Fruit fly (Drosophila melanogaster) whole organism, wandering third instar larva: Measurements from ENCODE around the gene TM9SF3.

Experiments
- Abd-B ChIP-seq: fragments of >200 bp; optimal IDR thresholded peaks from 2 replicates; lab custom pipeline; 2017; ENCODE audit warnings: missing biosample characterization, missing genetic modification characterization
- CG32264 ChIP-seq: fragments of 200-800 bp; sonication (Bioruptor generic); optimal IDR thresholded peaks from 2 replicates; lab custom pipeline; 2016; ENCODE audit warnings: missing biosample characterization, missing genetic modification characterization
- CG9705 ChIP-seq: fragments of 200-800 bp; sonication (Bioruptor generic); optimal IDR thresholded peaks from 2 replicates; lab custom pipeline; 2018; ENCODE audit warnings: missing biosample characterization, mild to moderate bottlenecking, missing genetic modification characterization
- CrebA ChIP-seq: fragments of 200-800 bp; sonication (Bioruptor generic); optimal IDR thresholded peaks from 2 replicates; lab custom pipeline; 2016; ENCODE audit warnings: missing biosample characterization, mild to moderate bottlenecking, missing genetic modification characterization, borderline replicate concordance
- Dfd ChIP-seq: fragments of >200 bp; optimal IDR thresholded peaks from 2 replicates; lab custom pipeline; 2017; ENCODE audit warnings: missing biosample characterization, missing genetic modification characterization
- Dif ChIP-seq: fragments of 200-275, 200-300 bp; sonication (Bioruptor generic); optimal IDR thresholded peaks from 2 replicates; lab custom pipeline; 2018; ENCODE audit warnings: missing biosample characterization, missing genetic modification characterization; ENCODE audit not compliant: partially characterized antibody
- GATAd ChIP-seq: sonication (Bioruptor generic); optimal IDR thresholded peaks from 2 replicates; lab custom pipeline; 2016; ENCODE audit warnings: missing biosample characterization, missing genetic modification characterization
- HLH106 ChIP-seq: fragments of 200-800 bp; optimal IDR thresholded peaks from 3 replicates; lab custom pipeline; 2019; ENCODE audit warnings: missing biosample characterization, mild to moderate bottlenecking, missing genetic modification characterization, moderate library complexity
- Jra ChIP-seq: sonication (Bioruptor generic); optimal IDR thresholded peaks from 2 replicates; lab custom pipeline; 2016; ENCODE audit warnings: missing biosample characterization, missing genetic modification characterization
- Mio ChIP-seq: sonication (Bioruptor generic); optimal IDR thresholded peaks from 2 replicates; lab custom pipeline; 2016; ENCODE audit warnings: missing biosample characterization, missing genetic modification characterization
- Myc ChIP-seq: fragments of >200 bp; optimal IDR thresholded peaks from 2 replicates; lab custom pipeline; 2017
- N ChIP-seq: fragments of >200 bp; optimal IDR thresholded peaks from 2 replicates; lab custom pipeline; 2018; ENCODE audit warnings: missing biosample characterization, missing external identifiers, missing genetic modification characterization
- OdsH ChIP-seq: fragments of 200-800 bp; sonication (Bioruptor generic); optimal IDR thresholded peaks from 2 replicates; lab custom pipeline; 2016; ENCODE audit warnings: missing biosample characterization, mild to moderate bottlenecking, missing genetic modification characterization
- Sp1 ChIP-seq: fragments of 200-800 bp; sonication (Bioruptor generic); optimal IDR thresholded peaks from 3 replicates; lab custom pipeline; 2019; ENCODE audit warnings: missing biosample characterization, mild to moderate bottlenecking, missing genetic modification characterization, moderate library complexity
- Vsx2 ChIP-seq: fragments of 200-300, 225-300 bp; sonication (Bioruptor generic); optimal IDR thresholded peaks from 2 replicates; lab custom pipeline; 2018; ENCODE audit warnings: missing biosample characterization, missing genetic modification characterization; ENCODE audit not compliant: partially characterized antibody
- br ChIP-seq: fragments of 200-800 bp; sonication (Bioruptor generic); optimal IDR thresholded peaks from 2 replicates; lab custom pipeline; 2016; ENCODE audit warnings: missing biosample characterization, missing genetic modification characterization
- brk ChIP-seq: fragments of 200-800 bp; sonication (Bioruptor generic); optimal IDR thresholded peaks from 2 replicates; lab custom pipeline; 2016; ENCODE audit warnings: missing biosample characterization, mild to moderate bottlenecking, missing genetic modification characterization
- dl ChIP-seq, 2 experiments: fragments of 175-275, 200-275 bp in 1 of 2; fragments of 200-275 bp in 1 of 2; sonication (Bioruptor generic); optimal IDR thresholded peaks; lab custom pipeline; 2018; ENCODE audit warnings: mild to moderate bottlenecking in 2 of 2, missing biosample characterization in 2 of 2, missing genetic modification characterization in 2 of 2, moderate library complexity in 2 of 2; ENCODE audit not compliant: partially characterized antibody in 2 of 2, insufficient read depth in 1 of 2
- dmrt93B ChIP-seq: fragments of 200-800 bp; sonication (Bioruptor generic); optimal IDR thresholded peaks from 2 replicates; lab custom pipeline; 2018; ENCODE audit warnings: missing biosample characterization, mild to moderate bottlenecking, missing genetic modification characterization
- dsf ChIP-seq: sonication (Bioruptor generic); optimal IDR thresholded peaks from 2 replicates; lab custom pipeline; 2016; ENCODE audit warnings: missing biosample characterization, missing genetic modification characterization, borderline replicate concordance
- foxo ChIP-seq, 2 experiments: fragments of 200-800 bp; sonication (Bioruptor generic); optimal IDR thresholded peaks; 2 replicates in 1 of 2; 3 replicates in 1 of 2; lab custom pipeline; 2016 to 2017; ENCODE audit warnings: missing biosample characterization in 2 of 2, missing genetic modification characterization in 2 of 2
- fru ChIP-seq: fragments of 200-800 bp; sonication (Bioruptor generic); optimal IDR thresholded peaks from 3 replicates; lab custom pipeline; 2016; ENCODE audit warnings: missing biosample characterization, mild to moderate bottlenecking, missing genetic modification characterization
- lola ChIP-seq: fragments of >200 bp; optimal IDR thresholded peaks from 2 replicates; lab custom pipeline; 2017; ENCODE audit warnings: missing biosample characterization, missing genetic modification characterization
- pan ChIP-seq: fragments of >200 bp; optimal IDR thresholded peaks from 2 replicates; lab custom pipeline; 2017
- rgr ChIP-seq: fragments of 200-800 bp; sonication (Bioruptor generic); optimal IDR thresholded peaks from 3 replicates; lab custom pipeline; 2016; ENCODE audit warnings: missing biosample characterization, mild to moderate bottlenecking, missing genetic modification characterization
- sage ChIP-seq: fragments of 200-800 bp; sonication (Bioruptor generic); optimal IDR thresholded peaks from 2 replicates; lab custom pipeline; 2016; ENCODE audit warnings: missing biosample characterization, mild to moderate bottlenecking, missing genetic modification characterization
- tai ChIP-seq: sonication (Bioruptor generic); optimal IDR thresholded peaks from 2 replicates; lab custom pipeline; 2016; ENCODE audit warnings: missing biosample characterization, missing genetic modification characterization

The TM9SF3 gene

dm6 chr3L:5611732-5612250 lies 8.0 kb upstream of the TM9SF3 start (continued):
- peak; percentile 82 for TF ChIP-seq dmrt93B
- peak in 1 of 2 experiments; percentile 27 for TF ChIP-seq dl (GFP tag; optimal IDR thresholded peaks at IDR 0.05; lab: Kevin White, UChicago; ENCODE audit: insufficient read depth in 1 of 2, partially characterized antibody in 2 of 2)
- TF ChIP-seq Sp1 (GFP tag; lab: Kevin White, UChicago): peak; percentile 96
- TF ChIP-seq Jra: peak; percentile 68
- TF ChIP-seq CrebA (GFP tag; lab: Kevin White, UChicago): peak; percentile 60

dm6 chr3L:5610582-5610981 lies 6.8 kb upstream of the TM9SF3 start:
- TF ChIP-seq fru (GFP tag; lab: Kevin White, UChicago) (no peak), brk (no peak), dmrt93B (no peak), OdsH (GFP tag; lab: Kevin White, UChicago) (no peak), Dif (GFP tag; lab: Kevin White, UChicago) (peak; percentile 34)
- TF ChIP-seq, all 38 proteins: peak for 1

- no peak for TF ChIP-seq CG32264 (GFP tag; lab: Kevin White, UChicago)
- no peak for TF ChIP-seq foxo (GFP tag; optimal IDR thresholded peaks at IDR 0.05; lab: Kevin White, UChicago)
- TF ChIP-seq CG9705 (GFP tag; lab: Kevin White, UChicago): no peak
- no peak for TF ChIP-seq lola
- TF ChIP-seq N (GFP tag; lab: Kevin White, UChicago): no peak
- no peak for TF ChIP-seq dsf (GFP tag; lab: Kevin White, UChicago)
- no peak for TF ChIP-seq brk
- no peak for TF ChIP-seq GATAd (GFP tag; lab: Kevin White, UChicago)
- TF ChIP-seq rgr (GFP tag; lab: Kevin White, UChicago): no peak
- TF ChIP-seq Dif (GFP tag; lab: Kevin White, UChicago): no peak
Observed at dm6 chr3L:5609493-5609892, 5.7 kb upstream of the TM9SF3 start.

- TF ChIP-seq Vsx2 (GFP tag; lab: Kevin White, UChicago) (no peak), N (GFP tag; lab: Kevin White, UChicago) (no peak), fru (GFP tag; lab: Kevin White, UChicago) (no peak), HLH106 (tag; lab: Kevin White, UChicago) (no peak), Mio (GFP tag; lab: Kevin White, UChicago) (no peak), sage (GFP tag; lab: Kevin White, UChicago) (no peak), br (GFP tag; lab: Kevin White, UChicago) (no peak), GATAd (GFP tag; lab: Kevin White, UChicago) (no peak), brk (no peak), Sp1 (GFP tag; lab: Kevin White, UChicago) (no peak), CrebA (GFP tag; lab: Kevin White, UChicago) (no peak), rgr (GFP tag; lab: Kevin White, UChicago) (no peak), Dif (GFP tag; lab: Kevin White, UChicago) (no peak), OdsH (GFP tag; lab: Kevin White, UChicago) (no peak), Myc (lab: Kevin White, UChicago) (no peak), foxo (GFP tag; optimal IDR thresholded peaks at IDR 0.05; lab: Kevin White, UChicago) (no peak), tai (no peak), pan (lab: Kevin White, UChicago) (no peak), CG9705 (GFP tag; lab: Kevin White, UChicago) (no peak), Dfd (no peak)
Observed at dm6 chr3L:5608786-5609370, 5.1 kb upstream of the TM9SF3 start.

- TF ChIP-seq Myc (lab: Kevin White, UChicago) (peak; percentile 44), foxo (GFP tag; optimal IDR thresholded peaks at IDR 0.05; lab: Kevin White, UChicago) (no peak), Vsx2 (GFP tag; lab: Kevin White, UChicago) (peak; percentile 92), fru (GFP tag; lab: Kevin White, UChicago) (no peak)
Observed at dm6 chr3L:5608128-5608527, 4.3 kb upstream of the TM9SF3 start, which contains the start of gene Eaf6. Gene Eaf6 (minus strand): TSS chr3L:5608300.

dm6 chr3L:5604490-5604889 lies 711 bp upstream of the TM9SF3 start, which contains the start of gene mthl2:
Gene mthl2 (plus strand): TSS chr3L:5604790.
- TF ChIP-seq N (GFP tag; lab: Kevin White, UChicago) (no peak), CrebA (GFP tag; lab: Kevin White, UChicago) (no peak), HLH106 (tag; lab: Kevin White, UChicago) (no peak), Abd-B (GFP tag; lab: Kevin White, UChicago) (no peak)
